Fruit fly (Drosophila melanogaster) whole organism, embryonic: ENCODE data around the gene His3.3A.

ENCODE experiments used
- Abd-B ChIP-seq: fragments of 200-800 bp; sonication (Bioruptor generic); optimal IDR thresholded peaks from 2 replicates; lab custom pipeline; 2018; ENCODE audit warnings: missing biosample characterization, mild to moderate bottlenecking, missing genetic modification characterization, moderate library complexity
- Antp ChIP-seq: fragments of 200-800 bp; sonication (Bioruptor generic); optimal IDR thresholded peaks from 3 replicates; lab custom pipeline; 2016; ENCODE audit warnings: missing biosample characterization, missing genetic modification characterization
- CG10267 ChIP-seq: fragments of 200-800 bp; sonication (Bioruptor generic); optimal IDR thresholded peaks from 2 replicates; lab custom pipeline; 2018; ENCODE audit warnings: missing biosample characterization, mild to moderate bottlenecking, missing genetic modification characterization, moderate library complexity
- CG10543 ChIP-seq: fragments of 200-800 bp; sonication (Bioruptor generic); optimal IDR thresholded peaks from 3 replicates; lab custom pipeline; 2017; ENCODE audit warnings: missing biosample characterization, mild to moderate bottlenecking, missing genetic modification characterization, moderate library complexity
- CG12104 ChIP-seq: fragments of 200-800 bp; sonication (Bioruptor generic); optimal IDR thresholded peaks from 3 replicates; lab custom pipeline; 2016; ENCODE audit warnings: missing biosample characterization, missing genetic modification characterization
- CG13296 ChIP-seq: fragments of 200-800 bp; sonication (Bioruptor generic); optimal IDR thresholded peaks from 3 replicates; lab custom pipeline; 2018; ENCODE audit warnings: missing biosample characterization, mild to moderate bottlenecking, missing genetic modification characterization
- CG13424 ChIP-seq: fragments of 200-800 bp; sonication (Bioruptor generic); optimal IDR thresholded peaks from 2 replicates; lab custom pipeline; 2019; ENCODE audit warnings: missing biosample characterization, mild to moderate bottlenecking, missing genetic modification characterization, moderate library complexity
- CG13775 ChIP-seq: fragments of 200-800 bp; sonication (Bioruptor generic); optimal IDR thresholded peaks from 3 replicates; lab custom pipeline; 2017; ENCODE audit warnings: missing biosample characterization, mild to moderate bottlenecking, missing genetic modification characterization
- CG14441 ChIP-seq: fragments of 200-800 bp; sonication (Bioruptor generic); IDR thresholded peaks from 2 replicates; pipeline ENCODE4 v1.3.6; 2022; ENCODE audit warnings: missing biosample characterization, missing genetic modification characterization
- CG15601 ChIP-seq: fragments of 200-800 bp; sonication (Bioruptor generic); optimal IDR thresholded peaks from 3 replicates; lab custom pipeline; 2019; ENCODE audit warnings: missing biosample characterization, mild to moderate bottlenecking, missing genetic modification characterization, moderate library complexity
- CG2120 ChIP-seq: fragments of 200-800 bp; sonication (Bioruptor generic); optimal IDR thresholded peaks from 3 replicates; lab custom pipeline; 2016; ENCODE audit warnings: missing biosample characterization, missing genetic modification characterization
- CG30403 ChIP-seq: fragments of 200-800 bp; sonication (Bioruptor generic); optimal IDR thresholded peaks from 3 replicates; lab custom pipeline; 2016; ENCODE audit warnings: missing biosample characterization, missing genetic modification characterization
- CG34376 ChIP-seq: fragments of 200-800 bp; sonication (Bioruptor generic); optimal IDR thresholded peaks from 2 replicates; lab custom pipeline; 2018; ENCODE audit warnings: missing biosample characterization, mild to moderate bottlenecking, missing genetic modification characterization
- CG4617 ChIP-seq: fragments of 200-800 bp; sonication (Bioruptor generic); optimal IDR thresholded peaks from 3 replicates; lab custom pipeline; 2016; ENCODE audit warnings: missing biosample characterization, missing genetic modification characterization, borderline replicate concordance
- CG4854 ChIP-seq: fragments of 200-800 bp; sonication (Bioruptor generic); optimal IDR thresholded peaks from 2 replicates; lab custom pipeline; 2016; ENCODE audit warnings: missing biosample characterization, missing genetic modification characterization, inconsistent platforms
- CG8359 ChIP-seq: fragments of 200-800 bp; sonication (Bioruptor generic); optimal IDR thresholded peaks from 2 replicates; lab custom pipeline; 2017; ENCODE audit warnings: missing biosample characterization, mild to moderate bottlenecking, missing genetic modification characterization, borderline replicate concordance
- CG9437 ChIP-seq: fragments of 200-800 bp; sonication (Bioruptor generic); optimal IDR thresholded peaks from 2 replicates; lab custom pipeline; 2018; ENCODE audit warnings: missing biosample characterization, mild to moderate bottlenecking, missing genetic modification characterization
- CG9727 ChIP-seq: fragments of 200-800 bp; sonication (Bioruptor generic); optimal IDR thresholded peaks from 3 replicates; lab custom pipeline; 2017; ENCODE audit warnings: missing biosample characterization, mild to moderate bottlenecking, missing genetic modification characterization
- D19A ChIP-seq: fragments of 200-800 bp; optimal IDR thresholded peaks from 3 replicates; lab custom pipeline; 2019; ENCODE audit warnings: missing biosample characterization, mild to moderate bottlenecking, missing genetic modification characterization, moderate library complexity
- Dek ChIP-seq: fragments of 200-800 bp; sonication (Bioruptor generic); optimal IDR thresholded peaks from 3 replicates; lab custom pipeline; 2019; ENCODE audit warnings: missing biosample characterization, mild to moderate bottlenecking, missing genetic modification characterization, moderate library complexity
- Dll ChIP-seq: fragments of 200-800 bp; sonication (Bioruptor generic); IDR thresholded peaks from 4 replicates; pipeline ENCODE4 v1.3.6; 2022; ENCODE audit warnings: missing biosample characterization, missing genetic modification characterization; ENCODE audit not compliant: partially characterized antibody
- Doc3 ChIP-seq: fragments of 200-800 bp; sonication (Bioruptor generic); IDR thresholded peaks from 3 replicates; pipeline ENCODE4 v1.3.6; 2022; ENCODE audit warnings: missing biosample characterization, missing genetic modification characterization; ENCODE audit not compliant: partially characterized antibody
- ERR ChIP-seq: fragments of 200-800 bp; sonication (Bioruptor generic); optimal IDR thresholded peaks from 2 replicates; lab custom pipeline; 2016; ENCODE audit warnings: missing biosample characterization, missing genetic modification characterization
- Hr51 ChIP-seq, 2 experiments: fragments of 200-800 bp; sonication (Bioruptor generic); optimal IDR thresholded peaks; 2 replicates in 1 of 2; 3 replicates in 1 of 2; lab custom pipeline; 2016 to 2018; ENCODE audit warnings: missing biosample characterization in 2 of 2, missing genetic modification characterization in 2 of 2, mild to moderate bottlenecking in 1 of 2, moderate library complexity in 1 of 2
- NC2β ChIP-seq: fragments of 200-800 bp; sonication (Bioruptor generic); optimal IDR thresholded peaks from 2 replicates; lab custom pipeline; 2016; ENCODE audit warnings: missing biosample characterization, missing genetic modification characterization
- Nf-YA ChIP-seq: fragments of 200-800 bp; sonication (Bioruptor generic); IDR thresholded peaks from 2 replicates; pipeline ENCODE4 v1.3.6; 2022; ENCODE audit warnings: missing biosample characterization, missing genetic modification characterization
- PHDP ChIP-seq: fragments of 200-800 bp; sonication (Bioruptor generic); optimal IDR thresholded peaks from 3 replicates; lab custom pipeline; 2018; ENCODE audit warnings: missing biosample characterization, mild to moderate bottlenecking, missing genetic modification characterization, moderate library complexity
- Poxn ChIP-seq: fragments of 200-800 bp; sonication (Bioruptor generic); IDR thresholded peaks from 2 replicates; pipeline ENCODE4 v1.3.6; 2022; ENCODE audit warnings: missing biosample characterization, missing genetic modification characterization
- Sox102F ChIP-seq: fragments of 200-800 bp; sonication (Bioruptor generic); optimal IDR thresholded peaks from 2 replicates; lab custom pipeline; 2018; ENCODE audit warnings: missing biosample characterization, mild to moderate bottlenecking, missing genetic modification characterization, moderate library complexity
- Sry-β ChIP-seq: fragments of 200-800 bp; sonication (Bioruptor generic); optimal IDR thresholded peaks from 2 replicates; lab custom pipeline; 2018; ENCODE audit warnings: missing biosample characterization, mild to moderate bottlenecking, missing genetic modification characterization, moderate library complexity
- TFAM ChIP-seq: fragments of 200-800 bp; sonication (Bioruptor generic); optimal IDR thresholded peaks from 2 replicates; lab custom pipeline; 2017; ENCODE audit warnings: missing biosample characterization, missing genetic modification characterization, inconsistent platforms
- aop ChIP-seq: fragments of 200-800 bp; sonication (Bioruptor generic); IDR thresholded peaks from 2 replicates; pipeline ENCODE4 v1.3.6; 2022; ENCODE audit warnings: missing biosample characterization, missing genetic modification characterization
- ap ChIP-seq: fragments of 200-800 bp; sonication (Bioruptor generic); IDR thresholded peaks from 2 replicates; pipeline ENCODE4 v1.3.6; 2022; ENCODE audit warnings: missing biosample characterization, missing genetic modification characterization
- bcd ChIP-seq: fragments of 200-800 bp; sonication (Bioruptor generic); optimal IDR thresholded peaks from 2 replicates; lab custom pipeline; 2017; ENCODE audit warnings: missing biosample characterization, mild to moderate bottlenecking, missing genetic modification characterization
- cato ChIP-seq: fragments of 200-800 bp; sonication (Bioruptor generic); optimal IDR thresholded peaks from 2 replicates; lab custom pipeline; 2016; ENCODE audit warnings: missing biosample characterization, missing genetic modification characterization, borderline replicate concordance
- chif ChIP-seq, 2 experiments: fragments of 200-800 bp; sonication (Bioruptor generic); optimal IDR thresholded peaks; 3 replicates each; lab custom pipeline; 2016; ENCODE audit warnings: missing biosample characterization in 2 of 2, missing genetic modification characterization in 2 of 2
- crol ChIP-seq: fragments of 200-800 bp; sonication (Bioruptor generic); IDR thresholded peaks from 2 replicates; pipeline ENCODE4 v1.3.6; 2022; ENCODE audit warnings: missing biosample characterization, missing genetic modification characterization
- dmrt99B ChIP-seq: fragments of 200-800 bp; sonication (Bioruptor generic); optimal IDR thresholded peaks from 2 replicates; lab custom pipeline; 2018; ENCODE audit warnings: missing biosample characterization, mild to moderate bottlenecking, missing genetic modification characterization, moderate library complexity
- ems ChIP-seq: fragments of 200-800 bp; sonication (Bioruptor generic); optimal IDR thresholded peaks from 3 replicates; lab custom pipeline; 2016; ENCODE audit warnings: missing biosample characterization, missing genetic modification characterization
- en ChIP-seq: fragments of 200-800 bp; sonication (Bioruptor generic); optimal IDR thresholded peaks from 2 replicates; lab custom pipeline; 2016; ENCODE audit warnings: missing biosample characterization, missing genetic modification characterization
- gcm ChIP-seq: fragments of 200-800 bp; sonication (Bioruptor generic); optimal IDR thresholded peaks from 2 replicates; lab custom pipeline; 2019; ENCODE audit warnings: missing biosample characterization, mild to moderate bottlenecking, missing genetic modification characterization, moderate library complexity
- nom ChIP-seq: fragments of 200-800 bp; sonication (Bioruptor generic); optimal IDR thresholded peaks from 2 replicates; lab custom pipeline; 2017; ENCODE audit warnings: missing biosample characterization, missing genetic modification characterization, mild to moderate bottlenecking, moderate library complexity, missing genetic modification reagents
- p53 ChIP-seq: fragments of 200-800 bp; sonication (Bioruptor generic); optimal IDR thresholded peaks from 2 replicates; lab custom pipeline; 2016; ENCODE audit warnings: missing biosample characterization, missing genetic modification characterization
- scrt ChIP-seq: fragments of 200-800 bp; sonication (Bioruptor generic); optimal IDR thresholded peaks from 2 replicates; lab custom pipeline; 2018; ENCODE audit warnings: missing biosample characterization, mild to moderate bottlenecking, missing genetic modification characterization, moderate library complexity
- shn ChIP-seq: fragments of 200-800 bp; sonication (Bioruptor generic); optimal IDR thresholded peaks from 3 replicates; lab custom pipeline; 2016; ENCODE audit warnings: missing biosample characterization, missing genetic modification characterization
- slbo ChIP-seq: fragments of 200-800 bp; sonication (Bioruptor generic); IDR thresholded peaks from 2 replicates; pipeline ENCODE4 v1.3.6; 2022; ENCODE audit warnings: missing biosample characterization, missing genetic modification characterization
- sr ChIP-seq: fragments of 200-800 bp; sonication (Bioruptor generic); IDR thresholded peaks from 3 replicates; pipeline ENCODE4 v1.3.6; 2022; ENCODE audit warnings: missing biosample characterization, missing genetic modification characterization
- unc-4 ChIP-seq: fragments of 200-800 bp; sonication (Bioruptor generic); IDR thresholded peaks from 2 replicates; pipeline ENCODE4 v1.3.6; 2022; ENCODE audit warnings: missing biosample characterization, missing genetic modification characterization; ENCODE audit not compliant: partially characterized antibody
- yki ChIP-seq: fragments of >200 bp; optimal IDR thresholded peaks from 3 replicates; lab custom pipeline; 2018

Gene His3.3A

DNA sequence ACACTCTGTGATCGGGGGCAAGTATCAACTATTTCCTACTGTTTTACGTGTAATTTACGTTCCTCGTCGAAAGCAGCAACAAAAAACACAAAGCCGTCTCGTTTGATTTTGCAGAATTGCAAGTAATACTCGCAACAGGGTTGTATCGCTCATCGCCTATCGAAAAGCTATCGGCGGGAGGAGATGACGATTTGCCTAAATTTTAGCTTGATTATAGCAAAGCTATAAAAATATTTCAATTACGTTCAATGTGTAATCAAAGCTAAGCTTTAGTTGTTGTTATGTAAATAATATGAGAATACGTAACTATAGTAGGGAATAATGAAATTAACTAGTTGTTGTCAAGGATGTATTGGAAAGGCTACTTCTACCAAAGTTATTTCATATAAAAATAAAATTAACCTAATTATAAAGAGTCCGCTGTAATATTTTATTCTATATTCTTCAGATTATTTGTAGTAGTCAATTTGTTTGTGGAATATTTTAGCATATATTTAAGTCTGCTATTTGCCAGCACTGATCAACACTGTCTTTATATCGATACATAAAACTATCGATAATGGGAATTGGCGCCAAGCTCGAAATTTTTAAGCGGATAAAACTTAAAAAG lies 4.9 kb downstream of the His3.3A start, which contains the start of gene Rpn11 (continued):
- TF ChIP-seq Antp (peak; percentile 18), nom (GFP tag; lab: Kevin White, UChicago) (peak; percentile 28), chif (GFP tag; optimal IDR thresholded peaks at IDR 0.05; lab: Kevin White, UChicago) (peak; percentile 16 to 47), CG13424 (peak; percentile 70), gcm (GFP tag; lab: Kevin White, UChicago) (peak; percentile 36), crol (no peak), ERR (GFP tag; lab: Kevin White, UChicago) (no peak), Nf-YA (GFP tag; lab: Robert Waterston, UW) (no peak), CG2120 (GFP tag; lab: Kevin White, UChicago) (peak; percentile 68), Hr51 (GFP tag; optimal IDR thresholded peaks at IDR 0.05; lab: Kevin White, UChicago) (peak in 1 of 2 experiments; percentile 61), shn (GFP tag; lab: Kevin White, UChicago) (peak; percentile 7), TFAM (GFP tag; lab: Kevin White, UChicago) (no peak), cato (GFP tag; lab: Kevin White, UChicago) (peak; percentile 46), scrt (peak; percentile 15), CG4854 (GFP tag; lab: Kevin White, UChicago) (peak; percentile 19), CG4617 (GFP tag; lab: Kevin White, UChicago) (peak; percentile 54), CG9727 (GFP tag; lab: Kevin White, UChicago) (peak; percentile 79), en (no peak), CG14441 (GFP tag; lab: Robert Waterston, UW) (peak; percentile 14; the same call in 1 of the 2 replicates), ems (GFP tag; lab: Kevin White, UChicago) (peak; percentile 13), CG10267 (tag; lab: Kevin White, UChicago) (peak; percentile 90), CG9437 (GFP tag; lab: Kevin White, UChicago) (peak; percentile 55), aop (GFP tag; lab: Robert Waterston, UW) (no peak), CG15601 (peak; percentile 56), bcd (GFP tag; lab: Kevin White, UChicago) (peak; percentile 64), CG30403 (GFP tag; lab: Kevin White, UChicago) (peak; percentile 86), dmrt99B (tag; lab: Kevin White, UChicago) (peak; percentile 68), Sox102F (GFP tag; lab: Kevin White, UChicago) (peak; percentile 64), CG13296 (GFP tag; lab: Kevin White, UChicago) (peak; percentile 68), Doc3 (GFP tag; lab: Robert Waterston, UW) (0 out of 3 replicates have a peak, but pooled peaks have one; percentile 33), sr (GFP tag; lab: Robert Waterston, UW) (no peak), CG8359 (GFP tag; lab: Kevin White, UChicago) (peak; percentile 8), p53 (GFP tag; lab: Kevin White, UChicago) (no peak), Poxn (no peak), D19A (tag; lab: Kevin White, UChicago) (peak; percentile 37), NC2β (no peak), Dll (peak; percentile 74), yki (lab: Kevin White, UChicago) (no peak), PHDP (tag; lab: Kevin White, UChicago) (peak; percentile 44), Dek (tag; lab: Kevin White, UChicago) (peak; percentile 59), CG10543 (GFP tag; lab: Kevin White, UChicago) (peak; percentile 81), Sry-β (GFP tag; lab: Kevin White, UChicago) (peak; percentile 97), CG12104 (peak; percentile 51), Abd-B (GFP tag; lab: Kevin White, UChicago) (peak; percentile 76), slbo (GFP tag; lab: Robert Waterston, UW) (peak; percentile 62), ap (GFP tag; lab: Robert Waterston, UW) (peak; percentile 34; the same call in 1 of the 2 replicates), unc-4 (GFP tag; lab: Robert Waterston, UW) (peak; percentile 38; the same call in 1 of the 2 replicates), CG13775 (GFP tag; lab: Kevin White, UChicago) (peak; percentile 79), CG34376 (peak; percentile 55)
